Worm (Caenorhabditis elegans) whole organism, mixed stage, embryonic: ENCODE data around the gene nhr-263.

Experiments used
- elt-3 ChIP-seq: fragments of 150-350 bp; optimal IDR thresholded peaks from 2 replicates; lab custom pipeline; 2014; ENCODE audit warnings: missing biosample characterization, missing genetic modification characterization
- hlh-1 ChIP-seq: fragments of 150-350 bp; optimal IDR thresholded peaks from 2 replicates; lab custom pipeline; 2014; ENCODE audit warnings: missing biosample characterization, missing genetic modification reagents, missing genetic modification characterization
- nhr-12 ChIP-seq: fragments of 150-350 bp; optimal IDR thresholded peaks from 2 replicates; lab custom pipeline; 2014; ENCODE audit warnings: missing biosample characterization, missing genetic modification characterization
- snpc-4 ChIP-seq: fragments of 150-350 bp; optimal IDR thresholded peaks from 2 replicates; lab custom pipeline; 2014; ENCODE audit warnings: missing biosample characterization, missing genetic modification characterization
- unc-62 ChIP-seq: fragments of 150-350 bp; optimal IDR thresholded peaks from 2 replicates; lab custom pipeline; 2014; ENCODE audit warnings: missing biosample characterization, missing genetic modification reagents, missing genetic modification characterization

ce11 chrV:7313233-7313632 lies 28.6 kb downstream of the nhr-263 start, which contains the start of gene srx-6:
- TF ChIP-seq hlh-1 (tag; lab: Kevin White, UChicago) (no peak), snpc-4 (tag; lab: Kevin White, UChicago) (no peak), nhr-12 (tag; lab: Kevin White, UChicago) (no peak), unc-62 (GFP tag; lab: Kevin White, UChicago) (no peak), elt-3 (tag; lab: Kevin White, UChicago) (no peak)
